Fruit fly (Drosophila melanogaster) whole organism, wandering third instar larva: ENCODE measurements around the gene CG43052.

ENCODE experiments used
- Abd-B ChIP-seq: fragments of >200 bp; optimal IDR thresholded peaks from 2 replicates; lab custom pipeline; 2017; ENCODE audit warnings: missing biosample characterization, missing genetic modification characterization
- CG9705 ChIP-seq: fragments of 200-800 bp; sonication (Bioruptor generic); optimal IDR thresholded peaks from 2 replicates; lab custom pipeline; 2018; ENCODE audit warnings: missing biosample characterization, mild to moderate bottlenecking, missing genetic modification characterization
- CrebA ChIP-seq: fragments of 200-800 bp; sonication (Bioruptor generic); optimal IDR thresholded peaks from 2 replicates; lab custom pipeline; 2016; ENCODE audit warnings: missing biosample characterization, mild to moderate bottlenecking, missing genetic modification characterization, borderline replicate concordance
- HLH106 ChIP-seq: fragments of 200-800 bp; optimal IDR thresholded peaks from 3 replicates; lab custom pipeline; 2019; ENCODE audit warnings: missing biosample characterization, mild to moderate bottlenecking, missing genetic modification characterization, moderate library complexity
- Hnf4 ChIP-seq: fragments of 200-800 bp; sonication (Bioruptor generic); optimal IDR thresholded peaks from 2 replicates; lab custom pipeline; 2016; ENCODE audit warnings: missing biosample characterization, mild to moderate bottlenecking, missing genetic modification characterization
- Myc ChIP-seq: fragments of >200 bp; optimal IDR thresholded peaks from 2 replicates; lab custom pipeline; 2017
- OdsH ChIP-seq: fragments of 200-800 bp; sonication (Bioruptor generic); optimal IDR thresholded peaks from 2 replicates; lab custom pipeline; 2016; ENCODE audit warnings: missing biosample characterization, mild to moderate bottlenecking, missing genetic modification characterization
- dmrt93B ChIP-seq: fragments of 200-800 bp; sonication (Bioruptor generic); optimal IDR thresholded peaks from 2 replicates; lab custom pipeline; 2018; ENCODE audit warnings: missing biosample characterization, mild to moderate bottlenecking, missing genetic modification characterization
- ey ChIP-seq: fragments of 200-800 bp; sonication (Bioruptor generic); optimal IDR thresholded peaks from 2 replicates; lab custom pipeline; 2016; ENCODE audit warnings: missing biosample characterization, missing genetic modification characterization
- fru ChIP-seq: fragments of 200-800 bp; sonication (Bioruptor generic); optimal IDR thresholded peaks from 3 replicates; lab custom pipeline; 2016; ENCODE audit warnings: missing biosample characterization, mild to moderate bottlenecking, missing genetic modification characterization
- pan ChIP-seq: fragments of >200 bp; optimal IDR thresholded peaks from 2 replicates; lab custom pipeline; 2017
- psq ChIP-seq: fragments of 200-800 bp; sonication (Bioruptor generic); optimal IDR thresholded peaks from 3 replicates; lab custom pipeline; 2017; ENCODE audit warnings: missing biosample characterization, mild to moderate bottlenecking, missing genetic modification characterization, moderate library complexity
- usp ChIP-seq: fragments of >200 bp; optimal IDR thresholded peaks from 2 replicates; lab custom pipeline; 2017; ENCODE audit warnings: missing biosample characterization, missing genetic modification characterization

dm6 chr2L:14346588-14346987, 5.3 kb upstream of the CG43052 start, which contains the start of gene Send2:
- TF ChIP-seq dmrt93B (GFP tag; lab: Kevin White, UChicago) (no peak), CrebA (no peak), pan (lab: Kevin White, UChicago) (no peak), Abd-B (GFP tag; lab: Kevin White, UChicago) (no peak), CG9705 (no peak), usp (GFP tag; lab: Kevin White, UChicago) (no peak), psq (GFP tag; lab: Kevin White, UChicago) (no peak), Hnf4 (GFP tag; lab: Kevin White, UChicago) (no peak), HLH106 (no peak), OdsH (GFP tag; lab: Kevin White, UChicago) (no peak), Myc (lab: Kevin White, UChicago) (no peak), fru (GFP tag; lab: Kevin White, UChicago) (no peak), ey (no peak)
